Fruit fly (Drosophila melanogaster) whole organism, embryonic: ENCODE data around the gene bin.
A peak's percentile ranks its signal among the peaks of the same experiment; 100 is the strongest.

Experiments used
- B-H2 ChIP-seq: fragments of 200-800 bp; sonication (Bioruptor generic); optimal IDR thresholded peaks from 2 replicates; lab custom pipeline; 2018; ENCODE audit warnings: missing biosample characterization, mild to moderate bottlenecking, missing genetic modification characterization
- CG10209 ChIP-seq: fragments of 200-800 bp; sonication (Bioruptor generic); optimal IDR thresholded peaks from 3 replicates; lab custom pipeline; 2017; ENCODE audit warnings: missing biosample characterization, mild to moderate bottlenecking, missing genetic modification characterization, missing genetic modification reagents
- CG1024 ChIP-seq: fragments of 200-800 bp; sonication (Bioruptor generic); IDR thresholded peaks from 2 replicates; pipeline ENCODE4 v1.3.6; 2022; ENCODE audit warnings: missing biosample characterization, missing genetic modification characterization
- CG11560 ChIP-seq: fragments of 200-800 bp; sonication (Bioruptor generic); IDR thresholded peaks from 3 replicates; pipeline ENCODE4 v1.3.6; 2022; ENCODE audit warnings: missing biosample characterization, missing genetic modification characterization
- CG11695 ChIP-seq: fragments of 200-800 bp; sonication (Bioruptor generic); IDR thresholded peaks from 3 replicates; pipeline ENCODE4 v1.3.6; 2022; ENCODE audit warnings: missing biosample characterization, missing genetic modification characterization
- CG11723 ChIP-seq: fragments of 200-800 bp; sonication (Bioruptor generic); optimal IDR thresholded peaks from 2 replicates; lab custom pipeline; 2017; ENCODE audit warnings: missing biosample characterization, mild to moderate bottlenecking, missing genetic modification characterization
- CG13894 ChIP-seq: fragments of 200-800 bp; sonication (Bioruptor generic); optimal IDR thresholded peaks from 3 replicates; lab custom pipeline; 2018; ENCODE audit warnings: missing biosample characterization, mild to moderate bottlenecking, missing genetic modification characterization, moderate library complexity
- CG15696 ChIP-seq: fragments of 200-800 bp; sonication (Bioruptor generic); optimal IDR thresholded peaks from 2 replicates; lab custom pipeline; 2019; ENCODE audit warnings: missing biosample characterization, mild to moderate bottlenecking, missing genetic modification characterization, moderate library complexity
- CG17568 ChIP-seq: fragments of 200-800 bp; sonication (Bioruptor generic); optimal IDR thresholded peaks from 2 replicates; lab custom pipeline; 2018; ENCODE audit warnings: missing biosample characterization, mild to moderate bottlenecking, missing genetic modification characterization, moderate library complexity
- CG18011 ChIP-seq: fragments of 200-800 bp; sonication (Bioruptor generic); optimal IDR thresholded peaks from 2 replicates; lab custom pipeline; 2017; ENCODE audit warnings: missing biosample characterization, missing genetic modification characterization, mild to moderate bottlenecking, moderate library complexity, missing genotype
- CG18262 ChIP-seq: fragments of 200-800 bp; optimal IDR thresholded peaks from 3 replicates; lab custom pipeline; 2019; ENCODE audit warnings: missing biosample characterization, mild to moderate bottlenecking, missing genetic modification characterization, moderate library complexity
- CG2678 ChIP-seq: fragments of 200-800 bp; sonication (Bioruptor generic); optimal IDR thresholded peaks from 3 replicates; lab custom pipeline; 2019; ENCODE audit warnings: missing biosample characterization, mild to moderate bottlenecking, missing genetic modification characterization, moderate library complexity
- CG2889 ChIP-seq: fragments of 200-800 bp; sonication (Bioruptor generic); IDR thresholded peaks from 3 replicates; pipeline ENCODE4 v1.3.6; 2022; ENCODE audit warnings: missing biosample characterization, missing genetic modification characterization
- CG33557 ChIP-seq: fragments of 200-800 bp; sonication (Bioruptor generic); optimal IDR thresholded peaks from 2 replicates; lab custom pipeline; 2019; ENCODE audit warnings: missing biosample characterization, mild to moderate bottlenecking, missing genetic modification characterization, moderate library complexity
- CG34376 ChIP-seq: fragments of 200-800 bp; sonication (Bioruptor generic); optimal IDR thresholded peaks from 2 replicates; lab custom pipeline; 2018; ENCODE audit warnings: missing biosample characterization, mild to moderate bottlenecking, missing genetic modification characterization
- CG4328 ChIP-seq: fragments of 200-800 bp; sonication (Bioruptor generic); optimal IDR thresholded peaks from 3 replicates; lab custom pipeline; 2017; ENCODE audit warnings: missing biosample characterization, missing genetic modification reagents, missing genetic modification characterization
- CG4404 ChIP-seq: fragments of 200-800 bp; sonication (Bioruptor generic); IDR thresholded peaks from 2 replicates; pipeline ENCODE4 v1.3.6; 2022; ENCODE audit warnings: missing biosample characterization, missing genetic modification characterization
- CG5180 ChIP-seq: fragments of 200-800 bp; sonication (Bioruptor generic); optimal IDR thresholded peaks from 3 replicates; lab custom pipeline; 2017; ENCODE audit warnings: missing biosample characterization, missing genetic modification characterization, mild to moderate bottlenecking, moderate library complexity, missing genetic modification reagents
- CG9797 ChIP-seq: fragments of 200-800 bp; sonication (Bioruptor generic); optimal IDR thresholded peaks from 3 replicates; lab custom pipeline; 2018; ENCODE audit warnings: missing biosample characterization, mild to moderate bottlenecking, missing genetic modification characterization
- CG9876 ChIP-seq: fragments of 200-800 bp; sonication (Bioruptor generic); optimal IDR thresholded peaks from 2 replicates; lab custom pipeline; 2016; ENCODE audit warnings: missing biosample characterization, missing genetic modification characterization
- Deaf1 ChIP-seq: fragments of 200-800 bp; optimal IDR thresholded peaks from 3 replicates; lab custom pipeline; 2019; ENCODE audit warnings: missing biosample characterization, mild to moderate bottlenecking, missing genetic modification characterization, moderate library complexity
- Dfd ChIP-seq, 2 experiments: fragments of >200 bp; optimal IDR thresholded peaks; 2 replicates each; lab custom pipeline; 2017; ENCODE audit warnings: missing biosample characterization in 2 of 2, missing genetic modification characterization in 2 of 2
- Doc2 ChIP-seq: fragments of 200-800 bp; sonication (Bioruptor generic); IDR thresholded peaks from 2 replicates; pipeline ENCODE4 v1.3.6; 2022; ENCODE audit warnings: missing biosample characterization, missing genetic modification characterization
- Fer1 ChIP-seq: fragments of 200-800 bp; sonication (Bioruptor generic); optimal IDR thresholded peaks from 2 replicates; lab custom pipeline; 2017; ENCODE audit warnings: missing biosample characterization, mild to moderate bottlenecking, missing genetic modification characterization
- HmgD ChIP-seq: fragments of 200-800 bp; sonication (Bioruptor generic); optimal IDR thresholded peaks from 3 replicates; lab custom pipeline; 2016; ENCODE audit warnings: missing biosample characterization, missing genetic modification characterization
- MESR4 ChIP-seq: fragments of 200-800 bp; sonication (Bioruptor generic); optimal IDR thresholded peaks from 2 replicates; lab custom pipeline; 2018; ENCODE audit warnings: missing biosample characterization, mild to moderate bottlenecking, missing genetic modification characterization, moderate library complexity
- NC2β ChIP-seq: fragments of 200-800 bp; sonication (Bioruptor generic); optimal IDR thresholded peaks from 2 replicates; lab custom pipeline; 2016; ENCODE audit warnings: missing biosample characterization, missing genetic modification characterization
- Nf-YC ChIP-seq: fragments of 200-800 bp; optimal IDR thresholded peaks from 3 replicates; lab custom pipeline; 2019; ENCODE audit warnings: missing biosample characterization, mild to moderate bottlenecking, missing genetic modification characterization, moderate library complexity
- Tbp ChIP-seq: fragments of >200 bp; optimal IDR thresholded peaks from 2 replicates; lab custom pipeline; 2018; ENCODE audit warnings: missing biosample characterization, missing genetic modification characterization
- ap ChIP-seq: fragments of 200-800 bp; sonication (Bioruptor generic); IDR thresholded peaks from 2 replicates; pipeline ENCODE4 v1.3.6; 2022; ENCODE audit warnings: missing biosample characterization, missing genetic modification characterization
- bab2 ChIP-seq: fragments of 200-800 bp; sonication (Bioruptor generic); optimal IDR thresholded peaks from 2 replicates; lab custom pipeline; 2016; ENCODE audit warnings: missing biosample characterization, missing genetic modification characterization
- br ChIP-seq: fragments of >200 bp; optimal IDR thresholded peaks from 2 replicates; lab custom pipeline; 2017
- cad ChIP-seq: fragments of >200 bp; optimal IDR thresholded peaks from 2 replicates; lab custom pipeline; 2017; ENCODE audit warnings: missing biosample characterization, missing genetic modification characterization
- caup ChIP-seq: fragments of 200-800 bp; sonication (Bioruptor generic); optimal IDR thresholded peaks from 3 replicates; lab custom pipeline; 2017; ENCODE audit warnings: missing biosample characterization, mild to moderate bottlenecking, missing genetic modification characterization, moderate library complexity; ENCODE audit not compliant: severe bottlenecking
- exex ChIP-seq: fragments of 200-800 bp; sonication (Bioruptor generic); optimal IDR thresholded peaks from 4 replicates; lab custom pipeline; 2018; ENCODE audit warnings: missing biosample characterization, mild to moderate bottlenecking, missing genetic modification characterization, moderate library complexity
- fd102C ChIP-seq: fragments of 200-800 bp; sonication (Bioruptor generic); optimal IDR thresholded peaks from 2 replicates; lab custom pipeline; 2018; ENCODE audit warnings: missing biosample characterization, mild to moderate bottlenecking, missing genetic modification characterization, moderate library complexity
- ham ChIP-seq: fragments of 200-800 bp; sonication (Bioruptor generic); IDR thresholded peaks from 2 replicates; pipeline ENCODE4 v1.3.6; 2022; ENCODE audit warnings: missing biosample characterization, missing genetic modification characterization
- insv ChIP-seq, 2 experiments: fragments of 200-800 bp; sonication (Bioruptor generic); optimal IDR thresholded peaks; 3 replicates each; lab custom pipeline; 2016 to 2018; ENCODE audit warnings: missing biosample characterization in 2 of 2, missing genetic modification characterization in 2 of 2
- inv ChIP-seq: fragments of 200-800 bp; sonication (Bioruptor generic); IDR thresholded peaks from 2 replicates; pipeline ENCODE4 v1.3.6; 2022; ENCODE audit warnings: missing biosample characterization, missing genetic modification characterization; ENCODE audit not compliant: partially characterized antibody
- knrl ChIP-seq: fragments of 200-800 bp; sonication (Bioruptor generic); IDR thresholded peaks from 3 replicates; pipeline ENCODE4 v1.3.6; 2022; ENCODE audit warnings: missing biosample characterization, missing genetic modification characterization; ENCODE audit not compliant: partially characterized antibody
- nau ChIP-seq: fragments of 200-800 bp; sonication (Bioruptor generic); optimal IDR thresholded peaks from 3 replicates; lab custom pipeline; 2017; ENCODE audit warnings: missing biosample characterization, mild to moderate bottlenecking, missing genetic modification characterization, missing genetic modification reagents
- pfk ChIP-seq: fragments of 200-800 bp; sonication (Bioruptor generic); optimal IDR thresholded peaks from 2 replicates; lab custom pipeline; 2018; ENCODE audit warnings: missing biosample characterization, mild to moderate bottlenecking, missing genetic modification characterization, moderate library complexity
- pnt ChIP-seq: fragments of 200-800 bp; sonication (Bioruptor generic); optimal IDR thresholded peaks from 3 replicates; lab custom pipeline; 2016; ENCODE audit warnings: missing biosample characterization, missing genetic modification characterization
- ro ChIP-seq: fragments of 200-800 bp; sonication (Bioruptor generic); IDR thresholded peaks from 2 replicates; pipeline ENCODE4 v1.3.6; 2022; ENCODE audit warnings: missing biosample characterization, missing genetic modification characterization
- row ChIP-seq: fragments of 200-800 bp; sonication (Bioruptor generic); IDR thresholded peaks from 3 replicates; pipeline ENCODE4 v1.3.6; 2022; ENCODE audit warnings: missing biosample characterization, missing genetic modification characterization
- shn ChIP-seq: fragments of 200-800 bp; sonication (Bioruptor generic); optimal IDR thresholded peaks from 3 replicates; lab custom pipeline; 2016; ENCODE audit warnings: missing biosample characterization, missing genetic modification characterization
- sqz ChIP-seq: fragments of 200-800 bp; sonication (Bioruptor generic); optimal IDR thresholded peaks from 3 replicates; lab custom pipeline; 2018; ENCODE audit warnings: missing biosample characterization, mild to moderate bottlenecking, missing genetic modification characterization
- sug ChIP-seq: fragments of 200-800 bp; optimal IDR thresholded peaks from 2 replicates; lab custom pipeline; 2019; ENCODE audit warnings: missing biosample characterization, mild to moderate bottlenecking, missing genetic modification characterization, moderate library complexity
- wdn ChIP-seq: fragments of 200-800 bp; sonication (Bioruptor generic); IDR thresholded peaks from 2 replicates; pipeline ENCODE4 v1.3.6; 2022; ENCODE audit warnings: missing biosample characterization, missing genetic modification characterization
- yki ChIP-seq: fragments of >200 bp; optimal IDR thresholded peaks from 3 replicates; lab custom pipeline; 2018

The bin gene

DNA sequence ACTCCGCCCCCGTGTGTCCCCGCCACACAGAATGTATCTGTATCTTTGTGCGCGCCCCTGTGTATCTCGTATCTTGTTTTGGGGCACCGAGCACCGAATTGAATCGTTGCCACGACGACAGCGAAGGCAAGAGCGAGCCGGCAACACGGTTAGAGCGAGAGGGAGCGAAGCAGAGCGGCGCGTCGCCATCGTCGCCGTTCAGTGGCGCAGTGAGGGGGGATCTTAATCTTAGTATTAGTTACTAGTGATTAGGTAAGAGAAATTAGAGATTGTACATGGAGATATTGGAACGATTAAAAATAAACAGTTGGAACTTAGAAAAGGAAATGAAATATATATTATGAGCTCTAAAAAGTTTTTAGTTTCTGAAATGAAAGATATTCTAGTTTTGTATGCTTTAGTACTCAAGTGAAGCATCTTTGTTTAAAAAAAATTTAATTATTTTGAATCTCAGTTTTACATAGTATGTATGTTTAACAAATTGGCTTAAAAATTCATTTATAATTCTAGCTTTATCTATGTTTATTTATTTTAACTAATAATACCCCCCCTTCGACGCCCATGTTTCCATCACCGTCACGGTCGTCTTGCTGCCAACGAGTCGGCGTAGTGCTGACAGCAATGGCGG is 1.4 kb upstream of the bin start (continued):
- peak; percentile 55; the same call in 2 of the 3 replicates for TF ChIP-seq CG2889
- TF ChIP-seq Doc2 (GFP tag; lab: Robert Waterston, UW), result 0 out of 2 replicates have a peak, but pooled peaks have one; percentile 40
- TF ChIP-seq CG33557, result peak; percentile 87
- no peak for TF ChIP-seq HmgD (GFP tag; lab: Kevin White, UChicago)
- peak; percentile 53 for TF ChIP-seq B-H2 (GFP tag; lab: Kevin White, UChicago)
- peak; percentile 60 for TF ChIP-seq CG18011
- no peak for TF ChIP-seq ham (GFP tag; lab: Robert Waterston, UW)
- no peak for TF ChIP-seq MESR4 (GFP tag; lab: Kevin White, UChicago)
- peak; percentile 42; the same call in 1 of the 2 replicates for TF ChIP-seq ap
- TF ChIP-seq CG2678 (tag; lab: Kevin White, UChicago), result peak; percentile 98
- TF ChIP-seq CG9876 (GFP tag; lab: Kevin White, UChicago), result peak; percentile 36
- TF ChIP-seq row (GFP tag; lab: Robert Waterston, UW), result peak; percentile 89
- TF ChIP-seq CG9797, result peak; percentile 25
- TF ChIP-seq Dfd (GFP tag; optimal IDR thresholded peaks at IDR 0.05; lab: Kevin White, UChicago), result peak in 1 of 2 experiments; percentile 35
- TF ChIP-seq CG11695 (GFP tag; lab: Robert Waterston, UW), result peak; percentile 90
- TF ChIP-seq caup (GFP tag; lab: Kevin White, UChicago), result peak; percentile 89
- peak; percentile 85 for TF ChIP-seq CG4404 (GFP tag; lab: Robert Waterston, UW)
- peak; percentile 69 for TF ChIP-seq bab2 (GFP tag; lab: Kevin White, UChicago)
- TF ChIP-seq Nf-YC (tag; lab: Kevin White, UChicago), result peak; percentile 97
- TF ChIP-seq sug (tag; lab: Kevin White, UChicago), result peak; percentile 87
- TF ChIP-seq yki (lab: Kevin White, UChicago), result no peak
- peak; percentile 77 for TF ChIP-seq CG13894 (tag; lab: Kevin White, UChicago)
- peak; percentile 13 for TF ChIP-seq NC2β (GFP tag; lab: Kevin White, UChicago)
- peak; percentile 86 for TF ChIP-seq CG11723 (GFP tag; lab: Kevin White, UChicago)
- TF ChIP-seq CG17568 (GFP tag; lab: Kevin White, UChicago), result peak; percentile 24
- TF ChIP-seq br (lab: Kevin White, UChicago), result no peak
- no peak for TF ChIP-seq pfk (GFP tag; lab: Kevin White, UChicago)
- peak; percentile 76 for TF ChIP-seq ro (GFP tag; lab: Robert Waterston, UW)
- peak; percentile 73; the same call in 1 of the 3 replicates for TF ChIP-seq CG11560
- TF ChIP-seq CG15696 (tag; lab: Kevin White, UChicago), result peak; percentile 92
- no peak for TF ChIP-seq inv (GFP tag; lab: Robert Waterston, UW)
- TF ChIP-seq exex (tag; lab: Kevin White, UChicago), result peak; percentile 64
- TF ChIP-seq wdn (GFP tag; lab: Robert Waterston, UW), result peak; percentile 62; the same call in 1 of the 2 replicates
- peak in 1 of 2 experiments; percentile 41 for TF ChIP-seq insv (GFP tag; optimal IDR thresholded peaks at IDR 0.05; lab: Kevin White, UChicago)
- peak; percentile 94 for TF ChIP-seq CG10209
- peak; percentile 94 for TF ChIP-seq Fer1 (GFP tag; lab: Kevin White, UChicago)
- TF ChIP-seq CG5180 (GFP tag; lab: Kevin White, UChicago), result peak; percentile 88
- no peak for TF ChIP-seq Tbp (GFP tag; lab: Kevin White, UChicago)
- peak; percentile 94 for TF ChIP-seq CG4328 (GFP tag; lab: Kevin White, UChicago)
- no peak for TF ChIP-seq fd102C (GFP tag; lab: Kevin White, UChicago)
- TF ChIP-seq cad (GFP tag; lab: Kevin White, UChicago), result no peak
- no peak for TF ChIP-seq knrl
- TF ChIP-seq Deaf1 (tag; lab: Kevin White, UChicago), result peak; percentile 88
- TF ChIP-seq sqz (GFP tag; lab: Kevin White, UChicago), result peak; percentile 83
- TF ChIP-seq nau (GFP tag; lab: Kevin White, UChicago), result peak; percentile 94
- peak; percentile 98 for TF ChIP-seq CG18262 (tag; lab: Kevin White, UChicago)
- TF ChIP-seq shn (GFP tag; lab: Kevin White, UChicago), result peak; percentile 15
- TF ChIP-seq CG34376 (GFP tag; lab: Kevin White, UChicago), result peak; percentile 88
- TF ChIP-seq pnt (GFP tag; lab: Kevin White, UChicago), result peak; percentile 74
- TF ChIP-seq CG1024 (GFP tag; lab: Robert Waterston, UW), result peak; percentile 37
